Worm (Caenorhabditis elegans) whole organism, late embryonic: ENCODE measurements around the gene C32C4.16.

Experiments used
- C08G9.2 ChIP-seq: sonication (generic microtip); optimal IDR thresholded peaks from 2 replicates; lab custom pipeline; 2016; ENCODE audit warnings: mild to moderate bottlenecking, missing genetic modification characterization, moderate library complexity, missing compliant biosample characterization
- C38D4.7 ChIP-seq: fragments of 200-800 bp; sonication (Bioruptor generic); optimal IDR thresholded peaks from 2 replicates; lab custom pipeline; 2018; ENCODE audit warnings: mild to moderate bottlenecking, missing genetic modification characterization, moderate library complexity, missing compliant biosample characterization
- ceh-9 ChIP-seq: sonication (generic microtip); optimal IDR thresholded peaks from 2 replicates; lab custom pipeline; 2016; ENCODE audit warnings: mild to moderate bottlenecking, missing genetic modification characterization, inconsistent platforms, missing compliant biosample characterization
- dve-1 ChIP-seq: sonication (generic microtip); optimal IDR thresholded peaks from 2 replicates; lab custom pipeline; 2017; ENCODE audit warnings: antibody characterized with exemption, mild to moderate bottlenecking, missing genetic modification characterization, missing compliant biosample characterization
- ets-4 ChIP-seq: sonication (generic microtip); optimal IDR thresholded peaks from 2 replicates; lab custom pipeline; 2016; ENCODE audit warnings: missing genetic modification characterization, missing compliant biosample characterization

DNA sequence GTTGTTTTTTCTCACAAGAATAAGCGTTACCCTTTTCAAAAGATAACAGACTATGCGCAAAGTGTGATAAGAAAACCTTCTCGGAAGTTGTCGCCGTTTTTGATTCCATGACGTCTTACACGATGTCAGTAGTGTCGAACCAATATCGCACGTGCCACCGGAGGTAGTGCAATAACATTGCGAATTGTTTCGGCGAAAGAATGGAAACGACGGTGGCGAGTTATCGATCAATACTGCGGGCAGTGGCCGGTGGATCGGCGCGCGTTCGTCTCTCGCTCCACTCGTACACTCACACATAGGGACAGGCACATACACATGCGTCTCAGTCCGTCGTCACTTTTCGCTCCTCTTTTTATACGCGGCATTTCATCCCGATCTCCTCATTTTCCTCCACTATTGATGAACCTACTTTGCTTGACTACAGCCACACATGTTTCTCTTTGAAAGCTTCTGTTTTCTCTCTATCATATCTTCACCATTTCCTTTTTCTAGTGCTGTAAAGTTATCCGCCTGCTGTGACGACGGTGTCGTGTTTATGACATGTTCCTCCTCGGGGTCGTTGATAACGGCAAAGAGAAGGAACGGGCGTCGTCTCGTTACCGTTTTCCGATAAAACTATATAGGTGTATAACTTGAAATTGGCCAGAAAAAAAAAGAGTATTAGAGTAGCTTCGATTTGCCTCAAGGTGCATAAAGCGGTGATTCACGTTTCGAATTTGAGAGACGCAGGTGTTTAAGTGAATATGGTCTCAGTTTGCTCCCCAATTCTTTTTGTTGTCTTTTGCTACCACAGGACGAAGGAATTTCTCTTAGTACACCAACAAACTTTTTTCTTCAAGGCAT is 34.0 kb downstream of the C32C4.16 start:
- no peak for TF ChIP-seq dve-1 (tag; lab: Kevin White, UChicago)
- TF ChIP-seq ceh-9 (tag; lab: Kevin White, UChicago): no peak
- TF ChIP-seq C38D4.7 (GFP tag; lab: Kevin White, UChicago): no peak
- no peak for TF ChIP-seq C08G9.2 (tag; lab: Kevin White, UChicago)
- TF ChIP-seq ets-4: no peak
